Worm (Caenorhabditis elegans) whole organism, L4 larva: Measurements from ENCODE around the gene srw-67.

Experiments used
- ama-1 ChIP-seq: fragments of 150-350 bp; optimal IDR thresholded peaks from 2 replicates; lab custom pipeline; 2014; ENCODE audit warnings: inconsistent platforms, mixed read lengths
- arid-1 ChIP-seq: fragments of 200-800 bp; sonication (Bioruptor generic); conservative IDR thresholded peaks from 2 replicates; pipeline ENCODE4 v1.3.6; 2022; ENCODE audit warnings: missing genetic modification reagents, missing genetic modification characterization, missing compliant biosample characterization
- daf-16 ChIP-seq, 3 experiments: sonication (generic microtip); optimal IDR thresholded peaks; 2 replicates each; lab custom pipeline; 2016 to 2017; ENCODE audit warnings: missing genetic modification characterization in 3 of 3, missing genetic modification reagents in 3 of 3, mild to moderate bottlenecking in 2 of 3, missing compliant biosample characterization in 2 of 3, missing biosample characterization in 1 of 3, moderate library complexity in 1 of 3
- lsy-2 ChIP-seq, 2 experiments: fragments of 150-350 bp in 1 of 2; sonication (generic microtip) in 1 of 2; optimal IDR thresholded peaks; 2 replicates each; lab custom pipeline; 2014 to 2017; ENCODE audit warnings: missing biosample characterization in 2 of 2, missing genetic modification characterization in 2 of 2
- mes-2 ChIP-seq: sonication (generic microtip); optimal IDR thresholded peaks from 2 replicates; lab custom pipeline; 2016; ENCODE audit warnings: missing genotype, mild to moderate bottlenecking, missing genetic modification characterization, missing compliant biosample characterization; ENCODE audit not compliant: poor library complexity, severe bottlenecking
- mxl-3 ChIP-seq: fragments of 200-800 bp; sonication (Bioruptor generic); optimal IDR thresholded peaks from 2 replicates; lab custom pipeline; 2018; ENCODE audit warnings: mild to moderate bottlenecking, missing genetic modification characterization, missing compliant biosample characterization

ce11 chrV:7449303-7449827 lies 31.9 kb downstream of the srw-67 start, which contains the start of gene try-12:
- TF ChIP-seq daf-16 (GFP tag; optimal IDR thresholded peaks at IDR 0.05; lab: Kevin White, UChicago) (no peak), daf-16 (tag; optimal IDR thresholded peaks at IDR 0.05; lab: Kevin White, UChicago) (no peak), mes-2 (tag; lab: Kevin White, UChicago) (no peak), lsy-2 (tag; optimal IDR thresholded peaks at IDR 0.05; lab: Kevin White, UChicago) (no peak), arid-1 (GFP tag; lab: Robert Waterston, UW) (no peak), mxl-3 (GFP tag; lab: Kevin White, UChicago) (no peak), ama-1 (lab: Kevin White, UChicago) (no peak)
